Fruit fly (Drosophila melanogaster) whole organism, embryonic: ENCODE measurements around the gene CG15047.

Experiments
- Blimp-1 ChIP-seq: fragments of 200-800 bp; sonication (Bioruptor generic); optimal IDR thresholded peaks from 3 replicates; lab custom pipeline; 2018; ENCODE audit warnings: missing biosample characterization, missing genetic modification characterization, mild to moderate bottlenecking, moderate library complexity, missing genetic modification reagents
- CG10267 ChIP-seq: fragments of 200-800 bp; sonication (Bioruptor generic); optimal IDR thresholded peaks from 2 replicates; lab custom pipeline; 2018; ENCODE audit warnings: missing biosample characterization, mild to moderate bottlenecking, missing genetic modification characterization, moderate library complexity
- CG10959 ChIP-seq: fragments of 200-800 bp; sonication (Bioruptor generic); IDR thresholded peaks from 2 replicates; pipeline ENCODE4 v1.3.6; 2022; ENCODE audit warnings: missing biosample characterization, missing genetic modification characterization
- CG10979 ChIP-seq: fragments of 200-800 bp; sonication (Bioruptor generic); optimal IDR thresholded peaks from 2 replicates; lab custom pipeline; 2018; ENCODE audit warnings: missing biosample characterization, mild to moderate bottlenecking, missing genetic modification characterization, moderate library complexity
- CG11093 ChIP-seq: fragments of 200-800 bp; sonication (Bioruptor generic); IDR thresholded peaks from 3 replicates; pipeline ENCODE4 v1.3.6; 2022; ENCODE audit warnings: missing biosample characterization, missing genetic modification characterization
- CG12769 ChIP-seq: fragments of 200-800 bp; sonication (Bioruptor generic); optimal IDR thresholded peaks from 2 replicates; lab custom pipeline; 2019; ENCODE audit warnings: missing biosample characterization, mild to moderate bottlenecking, missing genetic modification characterization, moderate library complexity
- CG13775 ChIP-seq: fragments of 200-800 bp; sonication (Bioruptor generic); optimal IDR thresholded peaks from 3 replicates; lab custom pipeline; 2017; ENCODE audit warnings: missing biosample characterization, mild to moderate bottlenecking, missing genetic modification characterization
- CG14710 ChIP-seq: fragments of 200-800 bp; sonication (Bioruptor generic); optimal IDR thresholded peaks from 3 replicates; lab custom pipeline; 2019; ENCODE audit warnings: missing biosample characterization, mild to moderate bottlenecking, missing genetic modification characterization, moderate library complexity
- CG14965 ChIP-seq: fragments of 200-800 bp; sonication (Bioruptor generic); optimal IDR thresholded peaks from 2 replicates; lab custom pipeline; 2016; ENCODE audit warnings: missing biosample characterization, missing genetic modification characterization, borderline replicate concordance
- CG16815 ChIP-seq: fragments of 200-800 bp; sonication (Bioruptor generic); optimal IDR thresholded peaks from 3 replicates; lab custom pipeline; 2017; ENCODE audit warnings: missing biosample characterization, mild to moderate bottlenecking, missing genetic modification characterization
- CG18619 ChIP-seq: fragments of 200-800 bp; sonication (Bioruptor generic); optimal IDR thresholded peaks from 3 replicates; lab custom pipeline; 2017; ENCODE audit warnings: missing biosample characterization, mild to moderate bottlenecking, missing genetic modification characterization
- CG31441 ChIP-seq: fragments of 200-800 bp; sonication (Bioruptor generic); IDR thresholded peaks from 2 replicates; pipeline ENCODE4 v1.3.6; 2022; ENCODE audit warnings: missing biosample characterization, missing genetic modification characterization
- CG32772 ChIP-seq: fragments of 200-800 bp; sonication (Bioruptor generic); IDR thresholded peaks from 2 replicates; pipeline ENCODE4 v1.3.6; 2022; ENCODE audit warnings: missing biosample characterization, missing genetic modification characterization
- CG7556 ChIP-seq: fragments of 200-800 bp; sonication (Bioruptor generic); optimal IDR thresholded peaks from 2 replicates; lab custom pipeline; 2017; ENCODE audit warnings: missing biosample characterization, mild to moderate bottlenecking, missing genetic modification characterization
- CG8388 ChIP-seq: fragments of 200-800 bp; sonication (Bioruptor generic); optimal IDR thresholded peaks from 2 replicates; lab custom pipeline; 2019; ENCODE audit warnings: missing biosample characterization, mild to moderate bottlenecking, missing genetic modification characterization, moderate library complexity
- Hr3 ChIP-seq: fragments of 200-800 bp; sonication (Bioruptor generic); optimal IDR thresholded peaks from 3 replicates; lab custom pipeline; 2016; ENCODE audit warnings: missing biosample characterization, missing genetic modification characterization
- Hr51 ChIP-seq, 2 experiments: fragments of 200-800 bp; sonication (Bioruptor generic); optimal IDR thresholded peaks; 2 replicates in 1 of 2; 3 replicates in 1 of 2; lab custom pipeline; 2016 to 2018; ENCODE audit warnings: missing biosample characterization in 2 of 2, missing genetic modification characterization in 2 of 2, mild to moderate bottlenecking in 1 of 2, moderate library complexity in 1 of 2
- Lhr ChIP-seq: fragments of 200-800 bp; sonication (Bioruptor generic); optimal IDR thresholded peaks from 3 replicates; lab custom pipeline; 2017; ENCODE audit warnings: mild to moderate bottlenecking, missing biosample characterization, missing genetic modification reagents, missing genetic modification characterization
- Med ChIP-seq: fragments of 200-800 bp; sonication (Bioruptor generic); peaks from one replicate; lab custom pipeline; 2016; ENCODE audit warnings: missing biosample characterization, missing genetic modification characterization, mild to moderate bottlenecking, inconsistent platforms, moderate library complexity
- Oli ChIP-seq: fragments of 200-800 bp; sonication (Bioruptor generic); optimal IDR thresholded peaks from 2 replicates; lab custom pipeline; 2018; ENCODE audit warnings: missing biosample characterization, mild to moderate bottlenecking, missing genetic modification characterization, moderate library complexity
- Ptx1 ChIP-seq: fragments of 200-800 bp; sonication (Bioruptor generic); IDR thresholded peaks from 2 replicates; pipeline ENCODE4 v1.3.6; 2022; ENCODE audit warnings: missing biosample characterization, missing genetic modification characterization
- Scr ChIP-seq: fragments of 200-800 bp; sonication (Bioruptor generic); IDR thresholded peaks from 2 replicates; pipeline ENCODE4 v1.3.6; 2022; ENCODE audit warnings: missing biosample characterization, missing genetic modification characterization; ENCODE audit not compliant: partially characterized antibody
- Sox100B ChIP-seq: fragments of 200-800 bp; sonication (Bioruptor generic); optimal IDR thresholded peaks from 3 replicates; lab custom pipeline; 2018; ENCODE audit warnings: missing biosample characterization, mild to moderate bottlenecking, missing genetic modification characterization
- Sox102F ChIP-seq: fragments of 200-800 bp; sonication (Bioruptor generic); optimal IDR thresholded peaks from 2 replicates; lab custom pipeline; 2018; ENCODE audit warnings: missing biosample characterization, mild to moderate bottlenecking, missing genetic modification characterization, moderate library complexity
- ab ChIP-seq: fragments of 200-800 bp; sonication (Bioruptor generic); optimal IDR thresholded peaks from 2 replicates; lab custom pipeline; 2016; ENCODE audit warnings: missing biosample characterization, missing genetic modification characterization
- az2 ChIP-seq: fragments of 200-800 bp; sonication (Bioruptor generic); optimal IDR thresholded peaks from 3 replicates; lab custom pipeline; 2016; ENCODE audit warnings: missing biosample characterization, missing genetic modification characterization
- bab2 ChIP-seq: fragments of 200-800 bp; sonication (Bioruptor generic); optimal IDR thresholded peaks from 2 replicates; lab custom pipeline; 2016; ENCODE audit warnings: missing biosample characterization, missing genetic modification characterization
- bsh ChIP-seq, 2 experiments: fragments of 200-800 bp; sonication (Bioruptor generic); optimal IDR thresholded peaks; 2 replicates each; lab custom pipeline; 2017 to 2018; ENCODE audit warnings: mild to moderate bottlenecking in 2 of 2, missing biosample characterization in 2 of 2, missing genetic modification characterization in 2 of 2, moderate library complexity in 1 of 2
- dm ChIP-seq: fragments of 200-800 bp; sonication (Bioruptor generic); optimal IDR thresholded peaks from 3 replicates; lab custom pipeline; 2016; ENCODE audit warnings: missing biosample characterization, missing genetic modification characterization
- dmrt11E ChIP-seq: fragments of 200-800 bp; sonication (Bioruptor generic); optimal IDR thresholded peaks from 3 replicates; lab custom pipeline; 2018; ENCODE audit warnings: missing biosample characterization, mild to moderate bottlenecking, missing genetic modification characterization, moderate library complexity
- esg ChIP-seq: fragments of 200-800 bp; sonication (Bioruptor generic); conservative IDR thresholded peaks from 2 replicates; pipeline ENCODE4 v1.3.6; 2022; ENCODE audit warnings: missing biosample characterization, missing genetic modification characterization
- fd102C ChIP-seq: fragments of 200-800 bp; sonication (Bioruptor generic); optimal IDR thresholded peaks from 2 replicates; lab custom pipeline; 2018; ENCODE audit warnings: missing biosample characterization, mild to moderate bottlenecking, missing genetic modification characterization, moderate library complexity
- fd96Cb ChIP-seq: fragments of 200-800 bp; sonication (Bioruptor generic); optimal IDR thresholded peaks from 2 replicates; lab custom pipeline; 2018; ENCODE audit warnings: missing biosample characterization, mild to moderate bottlenecking, missing genetic modification characterization, moderate library complexity
- gem ChIP-seq: fragments of 200-800 bp; sonication (Bioruptor generic); optimal IDR thresholded peaks from 2 replicates; lab custom pipeline; 2019; ENCODE audit warnings: missing biosample characterization, mild to moderate bottlenecking, missing genetic modification characterization, moderate library complexity
- hkb ChIP-seq, 2 experiments: fragments of 200-800 bp in 1 of 2; fragments of >200 bp in 1 of 2; sonication (Bioruptor generic) in 1 of 2; IDR thresholded peaks in 1 of 2; optimal IDR thresholded peaks in 1 of 2; 2 replicates each; pipeline versions ENCODE4 v1.3.6 to Lab custom; 2017 to 2022; ENCODE audit warnings: missing biosample characterization in 1 of 2, missing genetic modification characterization in 1 of 2
- lilli ChIP-seq: fragments of 200-800 bp; sonication (Bioruptor generic); optimal IDR thresholded peaks from 3 replicates; lab custom pipeline; 2016; ENCODE audit warnings: missing biosample characterization, missing genetic modification characterization
- lmd ChIP-seq: fragments of 200-800 bp; sonication (Bioruptor generic); IDR thresholded peaks from 2 replicates; pipeline ENCODE4 v1.3.6; 2022; ENCODE audit warnings: missing biosample characterization, missing genetic modification characterization
- lola ChIP-seq, 3 experiments: fragments of >200 bp in 2 of 3; fragments of 200-800 bp in 1 of 3; sonication (Bioruptor generic) in 1 of 3; optimal IDR thresholded peaks; 2 replicates each; lab custom pipeline; 2017 to 2019; ENCODE audit warnings: missing biosample characterization in 3 of 3, missing genetic modification characterization in 3 of 3, mild to moderate bottlenecking in 1 of 3, moderate library complexity in 1 of 3
- sc ChIP-seq, 3 experiments: fragments of >200 bp in 2 of 3; fragments of 200-800 bp in 1 of 3; sonication (Bioruptor generic) in 1 of 3; optimal IDR thresholded peaks; 2 replicates in 2 of 3; 3 replicates in 1 of 3; lab custom pipeline; 2017; ENCODE audit warnings: mild to moderate bottlenecking in 1 of 3, missing biosample characterization in 1 of 3, missing genetic modification characterization in 1 of 3, missing genetic modification reagents in 1 of 3
- schlank ChIP-seq: fragments of 200-800 bp; sonication (Bioruptor generic); optimal IDR thresholded peaks from 2 replicates; lab custom pipeline; 2018; ENCODE audit warnings: missing biosample characterization, mild to moderate bottlenecking, missing genetic modification characterization
- shn ChIP-seq: fragments of 200-800 bp; sonication (Bioruptor generic); optimal IDR thresholded peaks from 3 replicates; lab custom pipeline; 2016; ENCODE audit warnings: missing biosample characterization, missing genetic modification characterization
- stc ChIP-seq: fragments of 200-800 bp; sonication (Bioruptor generic); IDR thresholded peaks from 2 replicates; pipeline ENCODE4 v1.3.6; 2022; ENCODE audit warnings: missing biosample characterization, missing genetic modification characterization
- tgo ChIP-seq: fragments of 200-800 bp; sonication (Bioruptor generic); IDR thresholded peaks from 3 replicates; pipeline ENCODE4 v1.3.6; 2022; ENCODE audit warnings: missing biosample characterization, missing genetic modification characterization
- ttk ChIP-seq: fragments of 200-800 bp; sonication (Bioruptor generic); IDR thresholded peaks from 2 replicates; pipeline ENCODE4 v2.1.2; 2022; ENCODE audit warnings: missing biosample characterization, missing genetic modification characterization
- unpg ChIP-seq: fragments of 200-800 bp; sonication (Bioruptor generic); optimal IDR thresholded peaks from 3 replicates; lab custom pipeline; 2018; ENCODE audit warnings: missing biosample characterization, mild to moderate bottlenecking, missing genetic modification characterization, moderate library complexity
- vnd ChIP-seq: fragments of 200-800 bp; sonication (Bioruptor generic); IDR thresholded peaks from 3 replicates; pipeline ENCODE4 v1.3.6; 2022; ENCODE audit warnings: missing biosample characterization, missing genetic modification characterization; ENCODE audit not compliant: partially characterized antibody
- zen ChIP-seq: fragments of 200-800 bp; sonication (Bioruptor generic); optimal IDR thresholded peaks from 3 replicates; lab custom pipeline; 2018; ENCODE audit warnings: missing biosample characterization, mild to moderate bottlenecking, missing genetic modification characterization, moderate library complexity

CG15047 gene

DNA sequence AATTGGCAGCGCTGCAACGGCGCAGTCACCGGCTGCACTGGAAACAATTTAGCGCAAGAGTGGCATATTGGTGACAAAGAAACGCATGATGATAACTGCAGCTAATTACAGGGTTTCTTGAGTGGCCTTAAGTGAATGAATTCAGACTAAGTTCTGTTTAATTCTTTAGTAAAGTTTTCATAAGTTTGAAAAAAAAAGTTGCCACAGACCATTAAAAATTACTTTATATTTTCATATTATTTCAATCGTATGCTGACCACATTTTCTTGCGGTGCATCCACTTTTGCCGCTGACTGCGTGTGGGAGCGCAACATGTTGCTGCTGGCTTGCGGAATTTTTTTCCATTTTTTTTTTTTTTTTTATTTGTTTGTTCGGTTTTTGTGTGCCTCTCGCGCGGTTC is 24.0 kb downstream of the CG15047 start (continued):
- TF ChIP-seq unpg (GFP tag; lab: Kevin White, UChicago) (peak; percentile 44), esg (peak; percentile 23; the same call in 1 of the 2 replicates), Oli (tag; lab: Kevin White, UChicago) (peak; percentile 56), bsh (GFP tag; optimal IDR thresholded peaks at IDR 0.05; lab: Kevin White, UChicago) (peak; percentile 61 to 63), Hr51 (GFP tag; optimal IDR thresholded peaks at IDR 0.05; lab: Kevin White, UChicago) (peak in 1 of 2 experiments; percentile 46), hkb (optimal IDR thresholded peaks at IDR 0.05; lab: Kevin White, UChicago) (no peak), hkb (GFP tag; IDR thresholded peaks at IDR 0.05; lab: Robert Waterston, UW) (0 out of 2 replicates have a peak, but pooled peaks have one; percentile 26), dmrt11E (tag; lab: Kevin White, UChicago) (peak; percentile 68), CG7556 (GFP tag; lab: Kevin White, UChicago) (peak; percentile 29), Sox102F (GFP tag; lab: Kevin White, UChicago) (peak; percentile 61), lmd (GFP tag; lab: Robert Waterston, UW) (peak; percentile 46; the same call in 1 of the 2 replicates), Scr (GFP tag; lab: Robert Waterston, UW) (no peak), schlank (tag; lab: Kevin White, UChicago) (no peak), gem (tag; lab: Kevin White, UChicago) (peak; percentile 63), CG8388 (GFP tag; lab: Kevin White, UChicago) (peak; percentile 35), CG11093 (GFP tag; lab: Robert Waterston, UW) (peak; percentile 59; the same call in 2 of the 3 replicates), CG14965 (GFP tag; lab: Kevin White, UChicago) (no peak), tgo (peak; percentile 33; the same call in 1 of the 3 replicates), Sox100B (GFP tag; lab: Kevin White, UChicago) (peak; percentile 34), CG10267 (peak; percentile 12), bab2 (GFP tag; lab: Kevin White, UChicago) (peak; percentile 32), ttk (peak; percentile 34; the same call in 1 of the 2 replicates), az2 (GFP tag; lab: Kevin White, UChicago) (peak; percentile 9), Lhr (GFP tag; lab: Kevin White, UChicago) (peak; percentile 10), CG18619 (GFP tag; lab: Kevin White, UChicago) (peak; percentile 15), Ptx1 (GFP tag; lab: Robert Waterston, UW) (peak; percentile 45; the same call in 1 of the 2 replicates), CG32772 (GFP tag; lab: Robert Waterston, UW) (0 out of 2 replicates have a peak, but pooled peaks have one; percentile 27), lola (GFP tag; optimal IDR thresholded peaks at IDR 0.05; lab: Kevin White, UChicago) (peak in 1 of 3 experiments; percentile 59), dm (no peak), shn (GFP tag; lab: Kevin White, UChicago) (peak; percentile 4), Blimp-1 (peak; percentile 37), Hr3 (GFP tag; lab: Kevin White, UChicago) (peak; percentile 22), CG10979 (peak; percentile 53), CG16815 (GFP tag; lab: Kevin White, UChicago) (peak; percentile 55), fd102C (GFP tag; lab: Kevin White, UChicago) (no peak), fd96Cb (tag; lab: Kevin White, UChicago) (peak; percentile 41), CG13775 (GFP tag; lab: Kevin White, UChicago) (peak; percentile 28), lilli (GFP tag; lab: Kevin White, UChicago) (no peak), stc (GFP tag; lab: Robert Waterston, UW) (no peak), sc (optimal IDR thresholded peaks at IDR 0.05; lab: Kevin White, UChicago) (no peak), sc (GFP tag; optimal IDR thresholded peaks at IDR 0.05; lab: Kevin White, UChicago) (peak; percentile 11), ab (GFP tag; lab: Kevin White, UChicago) (no peak), CG14710 (peak; percentile 27), Med (peak; percentile 76), CG31441 (peak; percentile 47; the same call in 1 of the 2 replicates), vnd (GFP tag; lab: Robert Waterston, UW) (no peak), CG12769 (tag; lab: Kevin White, UChicago) (no peak), CG10959 (GFP tag; lab: Robert Waterston, UW) (peak; percentile 30; the same call in 1 of the 2 replicates), zen (tag; lab: Kevin White, UChicago) (no peak)
